Worm (Caenorhabditis elegans) whole organism, L1 larva: ENCODE data around the gene chil-1.
A peak's percentile ranks its signal among the peaks of the same experiment; 100 is the strongest.

Experiments used
- C04F5.9 ChIP-seq: sonication (generic microtip); optimal IDR thresholded peaks from 2 replicates; lab custom pipeline; 2016; ENCODE audit warnings: missing genetic modification characterization, missing compliant biosample characterization
- C34B4.2 ChIP-seq: sonication (generic microtip); optimal IDR thresholded peaks from 2 replicates; lab custom pipeline; 2017; ENCODE audit warnings: mild to moderate bottlenecking, missing genetic modification characterization, missing compliant biosample characterization
- aha-1 ChIP-seq: fragments of 150-350 bp; optimal IDR thresholded peaks from 2 replicates; lab custom pipeline; 2014; ENCODE audit warnings: missing biosample characterization, missing genetic modification characterization
- alr-1 ChIP-seq: fragments of 200-800 bp; sonication (Bioruptor generic); optimal IDR thresholded peaks from 2 replicates; lab custom pipeline; 2018; ENCODE audit warnings: borderline replicate concordance, mild to moderate bottlenecking, missing genetic modification characterization, missing compliant biosample characterization
- ama-1 ChIP-seq: fragments of 150-350 bp; optimal IDR thresholded peaks from 2 replicates; lab custom pipeline; 2014
- blmp-1 ChIP-seq: fragments of 150-350 bp; optimal IDR thresholded peaks from 2 replicates; lab custom pipeline; 2014; ENCODE audit warnings: missing biosample characterization, missing genetic modification characterization
- ceh-63 ChIP-seq: fragments of 200-800 bp; sonication (Bioruptor generic); optimal IDR thresholded peaks from 2 replicates; lab custom pipeline; 2018; ENCODE audit warnings: mild to moderate bottlenecking, missing genetic modification characterization, missing compliant biosample characterization
- ceh-8 ChIP-seq: fragments of 200-800 bp; sonication (Bioruptor generic); optimal IDR thresholded peaks from 2 replicates; lab custom pipeline; 2018; ENCODE audit warnings: mild to moderate bottlenecking, missing genetic modification characterization, moderate library complexity, missing compliant biosample characterization
- ceh-82 ChIP-seq, 3 experiments: fragments of 150-350 bp in 1 of 3; sonication (generic microtip) in 2 of 3; optimal IDR thresholded peaks; 2 replicates each; lab custom pipeline; 2014 to 2017; ENCODE audit warnings: missing biosample characterization in 3 of 3, missing genetic modification characterization in 3 of 3
- ces-1 ChIP-seq: fragments of 150-350 bp; optimal IDR thresholded peaks from 2 replicates; lab custom pipeline; 2014; ENCODE audit warnings: missing biosample characterization, missing genetic modification reagents, missing genetic modification characterization
- dpl-1 ChIP-seq, 3 experiments: fragments of 150-350 bp in 2 of 3; sonication (generic microtip) in 1 of 3; optimal IDR thresholded peaks; 2 replicates each; lab custom pipeline; 2014 to 2017; ENCODE audit warnings: missing biosample characterization in 3 of 3, missing genetic modification characterization in 3 of 3, missing genetic modification reagents in 3 of 3
- dsc-1 ChIP-seq: sonication (generic microtip); optimal IDR thresholded peaks from 2 replicates; lab custom pipeline; 2016; ENCODE audit warnings: mild to moderate bottlenecking, missing genetic modification characterization, missing compliant biosample characterization
- efl-1 ChIP-seq, 4 experiments: fragments of 150-350 bp; optimal IDR thresholded peaks in 3 of 4; peaks in 1 of 4; 1 replicate in 1 of 4; 2 replicates in 3 of 4; lab custom pipeline; 2014; ENCODE audit warnings: missing biosample characterization in 2 of 4, missing genetic modification characterization in 2 of 4, missing genetic modification reagents in 2 of 4
- egl-27 ChIP-seq, 2 experiments: fragments of 150-350 bp in 1 of 2; sonication (generic microtip); optimal IDR thresholded peaks; 3 replicates each; lab custom pipeline; 2017 to 2018; ENCODE audit warnings: missing biosample characterization in 2 of 2, missing genetic modification characterization in 2 of 2, missing genetic modification reagents in 2 of 2
- fkh-10 ChIP-seq: sonication (generic microtip); optimal IDR thresholded peaks from 2 replicates; lab custom pipeline; 2017; ENCODE audit warnings: missing biosample characterization, missing genetic modification reagents, missing genetic modification characterization
- fkh-4 ChIP-seq: sonication (generic microtip); optimal IDR thresholded peaks from 2 replicates; lab custom pipeline; 2016; ENCODE audit warnings: missing compliant biosample characterization, missing genetic modification characterization, borderline replicate concordance
- grh-1 ChIP-seq: fragments of 200-800 bp; sonication (Bioruptor generic); IDR thresholded peaks from 2 replicates; pipeline ENCODE4 v1.3.6; 2022; ENCODE audit warnings: missing genetic modification reagents, missing genetic modification characterization, missing compliant biosample characterization
- irx-1 ChIP-seq: sonication (generic microtip); optimal IDR thresholded peaks from 2 replicates; lab custom pipeline; 2016; ENCODE audit warnings: missing genetic modification characterization, missing compliant biosample characterization
- isw-1 ChIP-seq: fragments of 200-800 bp; sonication (Bioruptor generic); IDR thresholded peaks from 2 replicates; pipeline ENCODE4 v1.3.6; 2022; ENCODE audit warnings: missing genetic modification characterization, missing compliant biosample characterization
- lir-3 ChIP-seq: sonication (generic microtip); optimal IDR thresholded peaks from 2 replicates; lab custom pipeline; 2016; ENCODE audit warnings: mild to moderate bottlenecking, missing genetic modification characterization, moderate library complexity, missing compliant biosample characterization; ENCODE audit not compliant: poor library complexity
- lsy-2 ChIP-seq, 2 experiments: fragments of 150-350 bp; optimal IDR thresholded peaks; 2 replicates each; lab custom pipeline; 2014; ENCODE audit warnings: missing biosample characterization in 2 of 2, missing genetic modification characterization in 2 of 2
- mab-9 ChIP-seq: fragments of 200-800 bp; sonication (Bioruptor generic); IDR thresholded peaks from 2 replicates; pipeline ENCODE4 v1.3.6; 2022; ENCODE audit warnings: missing genetic modification reagents, missing genetic modification characterization, missing compliant biosample characterization
- mdl-1 ChIP-seq, 2 experiments: fragments of 150-350 bp; optimal IDR thresholded peaks; 2 replicates each; lab custom pipeline; 2014 to 2017; ENCODE audit warnings: missing biosample characterization in 2 of 2, missing genetic modification characterization in 2 of 2, inconsistent platforms in 1 of 2
- mef-2 ChIP-seq: fragments of 150-350 bp; optimal IDR thresholded peaks from 2 replicates; lab custom pipeline; 2014; ENCODE audit warnings: missing biosample characterization, missing genetic modification characterization
- nhr-11 ChIP-seq: fragments of 150-350 bp; optimal IDR thresholded peaks from 2 replicates; lab custom pipeline; 2014; ENCODE audit warnings: missing biosample characterization, missing genetic modification characterization
- nhr-19 ChIP-seq: fragments of 200-800 bp; sonication (Bioruptor generic); conservative IDR thresholded peaks from 2 replicates; pipeline ENCODE4 v1.3.6; 2022; ENCODE audit warnings: missing genetic modification characterization, missing compliant biosample characterization
- nhr-237 ChIP-seq: fragments of 150-350 bp; optimal IDR thresholded peaks from 2 replicates; lab custom pipeline; 2014; ENCODE audit warnings: missing biosample characterization, missing genetic modification characterization
- nhr-77 ChIP-seq: fragments of 150-350 bp; optimal IDR thresholded peaks from 2 replicates; lab custom pipeline; 2014; ENCODE audit warnings: missing biosample characterization, missing genetic modification characterization
- nhr-84 ChIP-seq: sonication (generic microtip); optimal IDR thresholded peaks from 2 replicates; lab custom pipeline; 2017; ENCODE audit warnings: missing biosample characterization, missing genetic modification characterization
- nhr-90 ChIP-seq: sonication (generic microtip); optimal IDR thresholded peaks from 2 replicates; lab custom pipeline; 2016; ENCODE audit warnings: mild to moderate bottlenecking, missing genetic modification characterization, missing compliant biosample characterization; ENCODE audit not compliant: poor library complexity
- pag-3 ChIP-seq: sonication (generic microtip); optimal IDR thresholded peaks from 2 replicates; lab custom pipeline; 2017; ENCODE audit warnings: missing genetic modification characterization, mild to moderate bottlenecking, missing compliant biosample characterization, antibody characterized with exemption, borderline replicate concordance; ENCODE audit not compliant: insufficient read depth
- pax-3 ChIP-seq: fragments of 200-800 bp; sonication (Bioruptor generic); optimal IDR thresholded peaks from 2 replicates; lab custom pipeline; 2018; ENCODE audit warnings: mild to moderate bottlenecking, missing genetic modification characterization, moderate library complexity, missing compliant biosample characterization
- pqm-1 ChIP-seq: sonication (generic microtip); optimal IDR thresholded peaks from 3 replicates; lab custom pipeline; 2017; ENCODE audit warnings: missing biosample characterization, missing genetic modification characterization
- rnt-1 ChIP-seq: sonication (generic microtip); optimal IDR thresholded peaks from 2 replicates; lab custom pipeline; 2016; ENCODE audit warnings: mild to moderate bottlenecking, missing genetic modification characterization, moderate library complexity, missing compliant biosample characterization
- snpc-4 ChIP-seq: fragments of 150-350 bp; optimal IDR thresholded peaks from 2 replicates; lab custom pipeline; 2014; ENCODE audit warnings: missing biosample characterization, missing genetic modification characterization
- snu-23 ChIP-seq: sonication (generic microtip); optimal IDR thresholded peaks from 2 replicates; lab custom pipeline; 2016; ENCODE audit warnings: missing genetic modification characterization, missing compliant biosample characterization
- sptf-1 ChIP-seq: fragments of 150-350 bp; optimal IDR thresholded peaks from 2 replicates; lab custom pipeline; 2014; ENCODE audit warnings: missing biosample characterization, missing genetic modification characterization
- sup-37 ChIP-seq: fragments of 200-800 bp; sonication (Bioruptor generic); optimal IDR thresholded peaks from 2 replicates; lab custom pipeline; 2018; ENCODE audit warnings: mild to moderate bottlenecking, missing genetic modification characterization, missing compliant biosample characterization
- swsn-7 ChIP-seq: sonication (generic microtip); optimal IDR thresholded peaks from 2 replicates; lab custom pipeline; 2016; ENCODE audit warnings: missing genetic modification characterization, missing compliant biosample characterization
- tlp-1 ChIP-seq: fragments of 150-350 bp; optimal IDR thresholded peaks from 2 replicates; lab custom pipeline; 2014; ENCODE audit warnings: missing biosample characterization, missing genetic modification characterization
- unc-30 ChIP-seq: sonication (generic microtip); optimal IDR thresholded peaks from 2 replicates; lab custom pipeline; 2017; ENCODE audit warnings: missing biosample characterization, missing genetic modification characterization
- xbp-1 ChIP-seq: sonication (generic microtip); optimal IDR thresholded peaks from 2 replicates; lab custom pipeline; 2016; ENCODE audit warnings: missing genetic modification characterization, missing compliant biosample characterization
- zag-1 ChIP-seq: fragments of 150-350 bp; optimal IDR thresholded peaks from 2 replicates; lab custom pipeline; 2014; ENCODE audit warnings: missing biosample characterization, missing genetic modification characterization
- ztf-11 ChIP-seq, 2 experiments: sonication (generic microtip); optimal IDR thresholded peaks; 2 replicates each; lab custom pipeline; 2016 to 2017; ENCODE audit warnings: missing genetic modification characterization in 2 of 2, missing biosample characterization in 1 of 2, missing compliant biosample characterization in 1 of 2

The chil-1 gene

DNA sequence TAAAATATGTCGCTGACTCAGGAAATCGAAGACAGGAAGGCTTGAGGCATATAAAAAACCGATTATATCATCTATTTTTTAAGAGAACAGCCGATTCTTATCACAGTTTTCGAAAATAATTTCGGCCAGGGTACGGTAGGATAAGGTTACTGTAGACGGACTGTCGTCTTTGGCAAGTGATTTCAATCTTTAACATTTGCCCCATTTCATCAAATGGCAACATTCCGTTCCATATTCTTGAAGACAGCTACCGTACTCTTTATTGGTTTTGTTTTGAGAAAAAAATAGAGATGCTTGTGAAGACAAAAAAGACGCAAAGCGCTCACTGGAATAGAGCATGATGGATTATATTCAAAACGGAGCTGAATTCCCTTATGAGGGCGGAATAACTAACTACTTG lies 32.5 kb upstream of the chil-1 start:
- no peak for TF ChIP-seq aha-1 (tag; lab: Kevin White, UChicago)
- no peak for TF ChIP-seq mdl-1 (tag; optimal IDR thresholded peaks at IDR 0.05; lab: Kevin White, UChicago)
- no peak for TF ChIP-seq rnt-1 (tag; lab: Kevin White, UChicago)
- TF ChIP-seq ces-1 (GFP tag; lab: Kevin White, UChicago) = no peak
- no peak for TF ChIP-seq fkh-10 (GFP tag; lab: Kevin White, UChicago)
- no peak for TF ChIP-seq mab-9 (GFP tag; lab: Robert Waterston, UW)
- no peak for TF ChIP-seq tlp-1 (tag; lab: Kevin White, UChicago)

DNA sequence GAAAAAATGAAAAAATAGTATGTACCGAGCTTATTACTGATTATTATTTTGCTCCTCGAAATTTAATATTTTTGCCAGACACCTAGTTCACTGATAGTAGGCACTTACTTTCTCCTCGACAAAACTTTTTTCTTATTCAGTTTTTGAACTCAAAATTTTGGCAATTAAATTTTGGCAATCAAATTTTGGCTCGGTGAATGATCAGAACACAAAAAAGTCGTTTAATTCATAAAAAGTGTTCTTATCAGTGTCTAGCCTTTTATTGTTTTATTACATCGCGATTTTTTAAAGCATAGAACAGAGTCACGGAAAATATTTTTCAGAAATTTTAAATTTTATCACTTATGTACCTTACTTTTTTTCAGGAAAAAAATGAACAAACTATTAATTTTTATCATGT lies 28.9 kb upstream of the chil-1 start:
- TF ChIP-seq nhr-11 (tag; lab: Kevin White, UChicago) (no peak), fkh-4 (tag; lab: Kevin White, UChicago) (no peak), zag-1 (tag; lab: Kevin White, UChicago) (no peak), snu-23 (GFP tag; lab: Kevin White, UChicago) (no peak), ceh-82 (tag; optimal IDR thresholded peaks at IDR 0.05; lab: Kevin White, UChicago) (no peak), egl-27 (tag; optimal IDR thresholded peaks at IDR 0.05; lab: Kevin White, UChicago) (no peak), ama-1 (no peak), nhr-90 (tag; lab: Kevin White, UChicago) (no peak), fkh-10 (GFP tag; lab: Kevin White, UChicago) (no peak), blmp-1 (tag; lab: Kevin White, UChicago) (no peak), xbp-1 (tag; lab: Kevin White, UChicago) (no peak), aha-1 (tag; lab: Kevin White, UChicago) (no peak), lsy-2 (tag; optimal IDR thresholded peaks at IDR 0.05; lab: Kevin White, UChicago) (no peak)

DNA sequence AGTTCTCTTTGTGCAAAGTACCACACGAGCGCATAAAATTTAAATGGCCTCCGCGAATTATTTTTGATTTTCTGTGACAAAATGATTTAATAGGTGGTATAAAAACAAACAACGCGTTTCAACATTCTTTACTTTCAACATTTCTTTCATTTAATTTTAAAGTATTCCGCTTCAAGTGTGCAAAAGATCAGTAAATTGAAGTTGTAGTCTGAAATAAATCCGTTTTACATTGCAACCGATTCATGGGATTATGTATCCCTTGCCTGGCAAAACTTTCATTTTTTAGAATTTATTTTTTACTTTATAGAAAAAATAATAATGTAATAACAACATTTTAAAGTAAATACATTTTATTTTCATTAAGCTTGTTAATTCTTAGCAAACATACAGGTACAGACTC lies 28.2 kb upstream of the chil-1 start, which contains the start of gene F26C11.1:
Gene F26C11.1, plus strand, starts transcription at position 301 of the 400 bp plus-strand sequence.
- TF ChIP-seq fkh-10 (GFP tag; lab: Kevin White, UChicago) (no peak), dsc-1 (tag; lab: Kevin White, UChicago) (no peak), snpc-4 (tag; lab: Kevin White, UChicago) (no peak), mef-2 (tag; lab: Kevin White, UChicago) (no peak), pag-3 (tag; lab: Kevin White, UChicago) (no peak), egl-27 (tag; optimal IDR thresholded peaks at IDR 0.05; lab: Kevin White, UChicago) (no peak), nhr-11 (tag; lab: Kevin White, UChicago) (no peak), grh-1 (no peak), dpl-1 (GFP tag; optimal IDR thresholded peaks at IDR 0.05; lab: Kevin White, UChicago) (no peak), pax-3 (tag; lab: Kevin White, UChicago) (no peak), ceh-82 (tag; optimal IDR thresholded peaks at IDR 0.05; lab: Kevin White, UChicago) (no peak), lsy-2 (tag; optimal IDR thresholded peaks at IDR 0.05; lab: Kevin White, UChicago) (no peak), irx-1 (tag; lab: Kevin White, UChicago) (no peak)

DNA sequence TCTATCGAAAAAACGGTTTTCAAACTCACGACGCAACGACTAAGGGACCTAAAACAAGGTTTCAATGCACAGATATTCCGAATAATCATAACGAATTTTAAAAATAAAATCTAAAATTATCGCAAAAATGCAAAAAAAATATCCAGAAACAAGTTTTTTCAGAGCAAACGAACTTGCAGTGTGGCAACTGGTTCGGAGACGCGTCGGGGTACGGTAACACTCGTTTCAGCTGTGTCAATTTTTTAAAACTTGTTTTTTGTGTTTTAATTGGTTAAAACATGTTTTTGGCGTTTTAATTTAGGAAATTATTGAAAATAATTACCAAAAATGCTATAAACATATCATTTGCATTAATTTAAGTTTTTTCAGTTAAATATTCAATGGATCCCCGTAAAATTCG lies 26.1 kb upstream of the chil-1 start, which contains the start of gene C08H9.16:
Gene C08H9.16, plus strand, starts transcription at position 370 of the 400 bp plus-strand sequence.
- TF ChIP-seq sptf-1 (no peak), C34B4.2 (tag; lab: Kevin White, UChicago) (no peak), ceh-8 (GFP tag; lab: Kevin White, UChicago) (no peak), mab-9 (GFP tag; lab: Robert Waterston, UW) (no peak), swsn-7 (tag; lab: Kevin White, UChicago) (peak; percentile 7), pqm-1 (tag; lab: Kevin White, UChicago) (no peak), unc-30 (tag; lab: Kevin White, UChicago) (no peak), ceh-63 (GFP tag; lab: Kevin White, UChicago) (no peak), C04F5.9 (tag; lab: Kevin White, UChicago) (no peak), lir-3 (tag; lab: Kevin White, UChicago) (no peak), snpc-4 (tag; lab: Kevin White, UChicago) (no peak), sup-37 (no peak), ama-1 (no peak), alr-1 (tag; lab: Kevin White, UChicago) (no peak), nhr-237 (tag; lab: Kevin White, UChicago) (no peak), nhr-84 (tag; lab: Kevin White, UChicago) (no peak), fkh-4 (tag; lab: Kevin White, UChicago) (no peak), tlp-1 (tag; lab: Kevin White, UChicago) (no peak), ztf-11 (tag; optimal IDR thresholded peaks at IDR 0.05; lab: Kevin White, UChicago) (no peak), lsy-2 (tag; optimal IDR thresholded peaks at IDR 0.05; lab: Kevin White, UChicago) (peak; percentile 96 to 98), efl-1 (optimal IDR thresholded peaks at IDR 0.05; lab: Kevin White, UChicago) (peak; percentile 63 to 68), efl-1 (GFP tag; optimal IDR thresholded peaks at IDR 0.05 in 1 of 2; lab: Kevin White, UChicago) (peak; percentile 53 to 94), nhr-77 (tag; lab: Kevin White, UChicago) (no peak), isw-1 (GFP tag; lab: Robert Waterston, UW) (peak; percentile 9; the same call in 1 of the 2 replicates), zag-1 (tag; lab: Kevin White, UChicago) (no peak), nhr-11 (tag; lab: Kevin White, UChicago) (no peak), mdl-1 (tag; optimal IDR thresholded peaks at IDR 0.05; lab: Kevin White, UChicago) (no peak), nhr-19 (GFP tag; lab: Robert Waterston, UW) (peak; percentile 24; the same call in 1 of the 2 replicates)
